Fruit fly (Drosophila melanogaster) whole organism, wandering third instar larva: Measurements from ENCODE around the gene amx.

Experiments used
- pan ChIP-seq: fragments of >200 bp; optimal IDR thresholded peaks from 2 replicates; lab custom pipeline; 2017
- usp ChIP-seq: fragments of >200 bp; optimal IDR thresholded peaks from 2 replicates; lab custom pipeline; 2017; ENCODE audit warnings: missing biosample characterization, missing genetic modification characterization

- TF ChIP-seq usp (GFP tag; lab: Kevin White, UChicago): no peak
- no peak for TF ChIP-seq pan (lab: Kevin White, UChicago)
These were observed 3.7 kb downstream of the amx start, which contains the start of the genes mxc and Larp7 for dm6 chrX:9243417-9243884.
